Worm (Caenorhabditis elegans) whole organism, midembryonic: ENCODE measurements around the gene mboa-2.

Experiments used
- flt-1 ChIP-seq: fragments of 200-800 bp; sonication (Bioruptor generic); IDR thresholded peaks from 2 replicates; pipeline ENCODE4 v1.3.6; 2022; ENCODE audit warnings: missing genetic modification characterization, missing compliant biosample characterization
- klf-2 ChIP-seq: fragments of 200-800 bp; sonication (Bioruptor generic); conservative IDR thresholded peaks from 2 replicates; pipeline ENCODE4 v1.3.6; 2022; ENCODE audit warnings: missing genetic modification reagents, missing genetic modification characterization, missing compliant biosample characterization
- med-1 ChIP-seq: sonication (generic microtip); optimal IDR thresholded peaks from 2 replicates; lab custom pipeline; 2017; ENCODE audit warnings: missing genetic modification characterization, mild to moderate bottlenecking, missing compliant biosample characterization, antibody characterized with exemption, missing genetic modification reagents; ENCODE audit not compliant: insufficient read depth
- ref-1 ChIP-seq: fragments of 200-800 bp; sonication (Bioruptor generic); conservative IDR thresholded peaks from 2 replicates; pipeline ENCODE4 v1.3.6; 2022; ENCODE audit warnings: missing genetic modification reagents, missing genetic modification characterization, missing compliant biosample characterization
- ztf-23 ChIP-seq: fragments of 200-800 bp; sonication (Bioruptor generic); IDR thresholded peaks from 2 replicates; pipeline ENCODE4 v1.3.6; 2022; ENCODE audit warnings: missing genetic modification reagents, missing genetic modification characterization, missing compliant biosample characterization

ce11 chrV:11147780-11148144 lies 25.5 kb upstream of the mboa-2 start:
- TF ChIP-seq klf-2 (GFP tag; lab: Robert Waterston, UW) (no peak), flt-1 (GFP tag; lab: Robert Waterston, UW) (no peak), ref-1 (GFP tag; lab: Robert Waterston, UW) (no peak), med-1 (no peak), ztf-23 (GFP tag; lab: Robert Waterston, UW) (no peak)
